Worm (Caenorhabditis elegans) whole organism, midembryonic: Measurements from ENCODE around the gene srh-219.

Source experiments
- T22C8.4 ChIP-seq: fragments of 200-800 bp; sonication (Bioruptor generic); IDR thresholded peaks from 2 replicates; pipeline ENCODE4 v1.3.6; 2022; ENCODE audit warnings: missing genetic modification characterization, missing compliant biosample characterization
- cog-1 ChIP-seq: sonication (generic microtip); optimal IDR thresholded peaks from 2 replicates; lab custom pipeline; 2016; ENCODE audit warnings: missing genetic modification characterization, missing compliant biosample characterization
- flt-1 ChIP-seq: fragments of 200-800 bp; sonication (Bioruptor generic); IDR thresholded peaks from 2 replicates; pipeline ENCODE4 v1.3.6; 2022; ENCODE audit warnings: missing genetic modification characterization, missing compliant biosample characterization
- klf-2 ChIP-seq: fragments of 200-800 bp; sonication (Bioruptor generic); conservative IDR thresholded peaks from 2 replicates; pipeline ENCODE4 v1.3.6; 2022; ENCODE audit warnings: missing genetic modification reagents, missing genetic modification characterization, missing compliant biosample characterization
- med-1 ChIP-seq: sonication (generic microtip); optimal IDR thresholded peaks from 2 replicates; lab custom pipeline; 2017; ENCODE audit warnings: missing genetic modification characterization, mild to moderate bottlenecking, missing compliant biosample characterization, antibody characterized with exemption, missing genetic modification reagents; ENCODE audit not compliant: insufficient read depth
- ref-1 ChIP-seq: fragments of 200-800 bp; sonication (Bioruptor generic); conservative IDR thresholded peaks from 2 replicates; pipeline ENCODE4 v1.3.6; 2022; ENCODE audit warnings: missing genetic modification reagents, missing genetic modification characterization, missing compliant biosample characterization
- tab-1 ChIP-seq: fragments of 200-800 bp; sonication (Bioruptor generic); IDR thresholded peaks from 2 replicates; pipeline ENCODE4 v1.3.6; 2022; ENCODE audit warnings: missing genetic modification characterization, missing compliant biosample characterization
- ztf-23 ChIP-seq: fragments of 200-800 bp; sonication (Bioruptor generic); IDR thresholded peaks from 2 replicates; pipeline ENCODE4 v1.3.6; 2022; ENCODE audit warnings: missing genetic modification reagents, missing genetic modification characterization, missing compliant biosample characterization
- ztf-29 ChIP-seq: fragments of 200-800 bp; sonication (Bioruptor generic); IDR thresholded peaks from 2 replicates; pipeline ENCODE4 v1.3.6; 2022; ENCODE audit warnings: missing genetic modification reagents, missing genetic modification characterization, missing compliant biosample characterization

srh-219 gene

DNA sequence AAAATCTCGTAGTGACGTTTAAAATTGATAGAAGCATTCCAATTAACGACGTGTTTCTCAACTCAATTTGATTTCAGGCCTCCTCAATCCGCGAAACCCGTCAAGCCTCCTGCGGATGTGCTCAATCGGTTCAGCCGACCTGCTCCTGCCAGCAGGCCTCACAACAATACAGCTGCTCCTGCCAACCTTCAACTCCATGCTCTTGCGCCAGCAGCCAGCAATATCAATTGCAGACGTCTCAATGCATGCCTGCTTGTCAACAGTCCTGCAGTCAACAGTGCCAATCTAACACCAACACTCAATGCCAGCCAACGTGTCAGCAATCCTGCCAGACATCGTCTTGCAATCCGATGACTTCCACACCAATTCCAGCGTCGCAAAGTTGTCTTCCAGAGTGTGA, 29.3 kb upstream of the srh-219 start:
- TF ChIP-seq flt-1 (GFP tag; lab: Robert Waterston, UW), result no peak
- no peak for TF ChIP-seq med-1 (GFP tag; lab: Kevin White, UChicago)
- TF ChIP-seq cog-1, result no peak
- TF ChIP-seq tab-1 (GFP tag; lab: Robert Waterston, UW), result no peak
- no peak for TF ChIP-seq T22C8.4 (GFP tag; lab: Robert Waterston, UW)
- TF ChIP-seq ref-1 (GFP tag; lab: Robert Waterston, UW), result no peak
- no peak for TF ChIP-seq ztf-23
- no peak for TF ChIP-seq ztf-29 (GFP tag; lab: Robert Waterston, UW)
- TF ChIP-seq klf-2 (GFP tag; lab: Robert Waterston, UW), result no peak

DNA sequence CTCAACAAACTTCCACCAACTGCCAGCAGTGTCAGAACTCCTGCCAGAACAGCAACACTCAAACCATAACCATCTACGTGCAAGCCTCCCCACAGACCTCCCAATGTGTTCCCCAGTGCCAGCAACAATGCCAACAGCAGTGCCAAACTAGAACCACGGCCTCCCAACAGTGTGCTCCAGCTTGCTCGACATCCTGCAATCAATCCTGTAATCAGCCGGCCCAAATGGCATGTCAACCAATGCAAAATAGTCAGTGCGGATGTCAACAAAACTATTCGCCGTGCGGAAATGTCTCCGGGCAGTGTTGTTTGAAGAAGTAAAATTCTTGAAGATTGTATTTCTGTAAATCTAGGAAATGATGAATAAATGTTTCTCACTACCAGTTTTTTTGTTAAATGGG, 28.6 kb upstream of the srh-219 start:
- no peak for TF ChIP-seq klf-2 (GFP tag; lab: Robert Waterston, UW)
- TF ChIP-seq ztf-29 (GFP tag; lab: Robert Waterston, UW), result no peak
- no peak for TF ChIP-seq tab-1 (GFP tag; lab: Robert Waterston, UW)
- TF ChIP-seq cog-1, result no peak
- no peak for TF ChIP-seq med-1 (GFP tag; lab: Kevin White, UChicago)
- no peak for TF ChIP-seq flt-1 (GFP tag; lab: Robert Waterston, UW)
- TF ChIP-seq ztf-23, result no peak
- no peak for TF ChIP-seq ref-1 (GFP tag; lab: Robert Waterston, UW)
- no peak for TF ChIP-seq T22C8.4 (GFP tag; lab: Robert Waterston, UW)

DNA sequence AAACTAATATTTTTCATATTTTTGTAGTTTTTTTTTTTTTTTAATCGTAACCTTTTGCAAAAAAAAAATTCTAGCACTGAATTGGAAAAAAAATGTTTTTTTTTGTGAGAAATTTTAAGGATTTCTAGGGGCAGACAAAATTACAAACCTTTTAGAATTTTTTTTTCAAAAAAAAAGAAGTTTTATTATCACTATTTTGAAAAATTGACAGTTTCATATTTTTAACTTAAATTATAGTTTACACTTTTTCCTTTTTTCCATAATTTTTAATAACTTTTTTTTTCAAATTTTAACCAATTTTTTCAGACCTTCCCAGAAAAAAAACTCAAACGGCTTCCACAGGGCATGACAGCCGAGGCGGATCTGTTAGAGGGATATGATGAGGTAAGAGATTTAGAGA, 24.2 kb upstream of the srh-219 start, which contains the start of gene dpf-1:
dpf-1 (plus strand) TSS at position 301 of the 400 bp plus-strand sequence.
- TF ChIP-seq cog-1 (no peak), tab-1 (GFP tag; lab: Robert Waterston, UW) (no peak), ztf-23 (no peak), med-1 (GFP tag; lab: Kevin White, UChicago) (no peak), klf-2 (GFP tag; lab: Robert Waterston, UW) (no peak), ztf-29 (GFP tag; lab: Robert Waterston, UW) (no peak), T22C8.4 (GFP tag; lab: Robert Waterston, UW) (no peak), ref-1 (GFP tag; lab: Robert Waterston, UW) (no peak), flt-1 (GFP tag; lab: Robert Waterston, UW) (no peak)

DNA sequence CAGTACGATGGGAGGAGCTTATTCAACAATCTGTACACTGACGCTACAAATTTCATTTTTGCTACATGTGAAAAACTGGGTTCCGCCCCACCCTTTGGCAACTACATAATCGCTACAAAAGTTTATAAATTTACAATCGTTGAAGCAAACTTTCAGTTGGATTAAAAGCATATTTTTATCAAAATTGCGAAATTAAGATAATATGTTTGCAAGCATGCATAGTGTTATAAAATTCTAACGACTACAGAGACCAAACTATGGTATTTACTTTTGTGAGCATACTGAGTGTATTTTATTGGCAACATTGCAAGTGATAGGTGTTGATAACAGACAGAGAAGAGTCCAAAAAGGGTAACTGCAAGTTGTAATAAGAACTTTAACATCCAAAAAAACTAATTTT, 16.7 kb upstream of the srh-219 start, which contains the start of gene C06B8.2:
C06B8.2 (minus strand) TSS at position 153 of the 400 bp plus-strand sequence.
- no peak for TF ChIP-seq klf-2 (GFP tag; lab: Robert Waterston, UW)
- no peak for TF ChIP-seq flt-1 (GFP tag; lab: Robert Waterston, UW)
- TF ChIP-seq ztf-29 (GFP tag; lab: Robert Waterston, UW), result no peak
- no peak for TF ChIP-seq tab-1 (GFP tag; lab: Robert Waterston, UW)
- no peak for TF ChIP-seq cog-1
- no peak for TF ChIP-seq med-1 (GFP tag; lab: Kevin White, UChicago)
- no peak for TF ChIP-seq ztf-23
- no peak for TF ChIP-seq ref-1 (GFP tag; lab: Robert Waterston, UW)
- TF ChIP-seq T22C8.4 (GFP tag; lab: Robert Waterston, UW), result no peak

DNA sequence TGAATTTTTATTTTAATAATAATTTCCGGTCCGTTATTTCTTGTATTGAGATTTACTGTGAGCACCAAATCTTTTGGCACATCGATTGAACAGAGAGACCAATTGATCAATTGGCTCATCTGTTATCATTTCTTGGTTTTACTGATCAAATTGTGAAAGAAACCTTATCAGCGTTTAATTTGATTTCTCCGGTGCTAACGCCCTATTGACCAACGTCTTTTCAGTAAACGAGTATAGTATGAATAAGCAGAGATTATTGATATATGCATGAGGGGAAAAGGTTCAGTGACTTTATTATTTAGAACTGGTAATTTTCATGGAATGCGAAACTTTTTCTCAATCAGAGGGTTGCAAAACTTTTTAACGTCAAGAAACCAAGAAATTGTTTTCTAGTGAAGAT, 16.2 kb upstream of the srh-219 start:
- no peak for TF ChIP-seq med-1 (GFP tag; lab: Kevin White, UChicago)
- TF ChIP-seq T22C8.4 (GFP tag; lab: Robert Waterston, UW), result no peak
- no peak for TF ChIP-seq ref-1 (GFP tag; lab: Robert Waterston, UW)
- no peak for TF ChIP-seq ztf-23
- no peak for TF ChIP-seq tab-1 (GFP tag; lab: Robert Waterston, UW)
- no peak for TF ChIP-seq ztf-29 (GFP tag; lab: Robert Waterston, UW)
- TF ChIP-seq klf-2 (GFP tag; lab: Robert Waterston, UW), result no peak
- TF ChIP-seq flt-1 (GFP tag; lab: Robert Waterston, UW), result no peak
- TF ChIP-seq cog-1, result no peak

DNA sequence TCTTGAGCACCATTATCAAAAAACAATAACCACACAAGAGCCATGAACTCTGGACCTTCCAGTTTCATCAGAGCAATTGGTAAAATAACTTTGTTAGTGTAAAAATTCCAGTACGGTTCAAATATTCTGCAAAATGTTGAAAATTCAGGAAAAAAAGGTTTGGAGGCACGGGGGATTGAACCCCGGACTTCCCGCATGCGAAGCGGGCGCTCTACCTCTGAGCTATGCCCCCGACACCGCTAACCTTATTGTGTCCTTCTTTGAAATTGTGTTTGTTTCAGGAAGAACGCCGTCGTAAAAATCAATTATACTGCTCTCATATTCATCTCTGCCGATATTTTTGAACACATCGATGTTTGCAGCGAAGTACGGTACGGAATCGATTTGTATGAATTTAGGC, 15.4 kb upstream of the srh-219 start:
- 0 out of 2 replicates have a peak, but pooled peaks have one; percentile 28 for TF ChIP-seq flt-1 (GFP tag; lab: Robert Waterston, UW)
- no peak for TF ChIP-seq klf-2 (GFP tag; lab: Robert Waterston, UW)

DNA sequence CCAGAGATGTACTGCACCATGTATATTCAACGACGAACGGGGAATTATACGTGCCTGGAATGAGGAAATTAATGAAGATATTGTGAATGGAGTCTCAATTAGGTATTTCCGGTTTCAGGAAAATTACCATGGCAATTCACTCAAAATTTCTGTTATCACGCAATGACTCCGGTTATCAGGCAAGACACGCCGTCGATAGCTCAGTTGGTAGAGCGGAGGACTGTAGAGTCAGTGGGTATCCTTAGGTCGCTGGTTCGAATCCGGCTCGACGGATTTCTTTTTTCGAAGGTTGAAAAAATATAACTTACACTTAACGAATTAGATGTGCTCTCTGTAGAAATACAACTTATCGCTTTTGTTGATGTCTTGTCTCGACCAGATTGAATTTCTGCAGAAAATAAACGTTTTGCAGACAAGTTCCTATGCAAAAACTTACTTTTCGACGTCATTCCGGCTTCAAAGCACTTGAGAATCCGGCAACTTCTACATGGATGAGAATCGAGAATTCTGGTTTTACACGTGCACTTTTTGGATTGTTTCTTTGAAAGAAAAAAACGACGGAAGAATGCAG, 14.7 kb upstream of the srh-219 start:
- TF ChIP-seq ref-1 (GFP tag; lab: Robert Waterston, UW) (no peak), T22C8.4 (GFP tag; lab: Robert Waterston, UW) (no peak), klf-2 (GFP tag; lab: Robert Waterston, UW) (no peak), tab-1 (GFP tag; lab: Robert Waterston, UW) (no peak), med-1 (GFP tag; lab: Kevin White, UChicago) (no peak), cog-1 (no peak), ztf-23 (no peak), ztf-29 (GFP tag; lab: Robert Waterston, UW) (no peak), flt-1 (GFP tag; lab: Robert Waterston, UW) (no peak)

DNA sequence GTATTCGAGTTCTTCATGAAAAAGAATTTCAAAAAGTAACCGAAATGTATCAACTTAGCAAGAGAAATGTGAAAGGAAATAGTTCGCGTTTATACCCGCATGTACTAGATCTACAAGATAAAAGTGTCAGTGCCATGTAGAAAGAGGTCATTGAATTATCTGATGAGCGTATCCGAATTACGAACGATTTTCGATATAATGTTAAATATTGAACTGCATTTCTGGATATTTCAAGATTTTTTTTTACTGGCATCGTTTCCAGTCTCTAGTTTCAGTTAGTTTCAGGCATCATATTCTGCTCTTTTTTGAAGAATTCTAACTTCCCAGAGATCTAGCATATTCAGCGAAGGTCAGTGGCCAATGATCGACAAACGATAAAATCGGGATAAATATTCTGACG, 13.9 kb upstream of the srh-219 start, which contains the start of gene nhr-150:
nhr-150 (minus strand) TSS at position 92 of the 400 bp plus-strand sequence.
- TF ChIP-seq ztf-29 (GFP tag; lab: Robert Waterston, UW) (no peak), klf-2 (GFP tag; lab: Robert Waterston, UW) (no peak)

DNA sequence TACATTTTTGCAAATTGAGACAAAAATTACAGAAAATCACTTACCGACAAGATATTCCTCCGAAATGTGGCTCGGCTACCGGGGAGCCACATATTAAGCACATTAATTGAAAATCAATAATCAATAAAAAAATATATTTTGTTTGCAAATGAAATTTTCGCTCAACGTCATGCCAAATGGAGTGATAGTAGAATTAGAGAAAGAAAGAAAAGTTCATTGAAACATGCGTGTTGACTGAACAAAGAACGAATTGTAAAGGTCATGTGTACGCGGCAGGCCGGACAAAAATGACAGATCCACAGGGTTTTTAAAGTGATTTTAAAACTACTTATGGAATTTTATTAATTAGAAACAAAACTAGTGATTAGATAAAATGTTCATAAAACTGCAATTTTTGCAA, 11.7 kb upstream of the srh-219 start:
- no peak for TF ChIP-seq cog-1
- no peak for TF ChIP-seq ztf-29 (GFP tag; lab: Robert Waterston, UW)
- TF ChIP-seq ref-1 (GFP tag; lab: Robert Waterston, UW), result no peak
- no peak for TF ChIP-seq med-1 (GFP tag; lab: Kevin White, UChicago)
- TF ChIP-seq ztf-23, result no peak
- TF ChIP-seq T22C8.4 (GFP tag; lab: Robert Waterston, UW), result no peak
- no peak for TF ChIP-seq klf-2 (GFP tag; lab: Robert Waterston, UW)
- TF ChIP-seq tab-1 (GFP tag; lab: Robert Waterston, UW), result no peak
- no peak for TF ChIP-seq flt-1 (GFP tag; lab: Robert Waterston, UW)
